Fruit fly (Drosophila melanogaster) whole organism, wandering third instar larva: ENCODE data around the gene CG32026.

Experiments
- Abd-B ChIP-seq: fragments of >200 bp; optimal IDR thresholded peaks from 2 replicates; lab custom pipeline; 2017; ENCODE audit warnings: missing biosample characterization, missing genetic modification characterization
- CG32264 ChIP-seq: fragments of 200-800 bp; sonication (Bioruptor generic); optimal IDR thresholded peaks from 2 replicates; lab custom pipeline; 2016; ENCODE audit warnings: missing biosample characterization, missing genetic modification characterization
- Dfd ChIP-seq: fragments of >200 bp; optimal IDR thresholded peaks from 2 replicates; lab custom pipeline; 2017; ENCODE audit warnings: missing biosample characterization, missing genetic modification characterization
- Dif ChIP-seq: fragments of 200-275, 200-300 bp; sonication (Bioruptor generic); optimal IDR thresholded peaks from 2 replicates; lab custom pipeline; 2018; ENCODE audit warnings: missing biosample characterization, missing genetic modification characterization; ENCODE audit not compliant: partially characterized antibody
- GATAd ChIP-seq: sonication (Bioruptor generic); optimal IDR thresholded peaks from 2 replicates; lab custom pipeline; 2016; ENCODE audit warnings: missing biosample characterization, missing genetic modification characterization
- HLH106 ChIP-seq: fragments of 200-800 bp; optimal IDR thresholded peaks from 3 replicates; lab custom pipeline; 2019; ENCODE audit warnings: missing biosample characterization, mild to moderate bottlenecking, missing genetic modification characterization, moderate library complexity
- Hnf4 ChIP-seq: fragments of 200-800 bp; sonication (Bioruptor generic); optimal IDR thresholded peaks from 2 replicates; lab custom pipeline; 2016; ENCODE audit warnings: missing biosample characterization, mild to moderate bottlenecking, missing genetic modification characterization
- Mio ChIP-seq: sonication (Bioruptor generic); optimal IDR thresholded peaks from 2 replicates; lab custom pipeline; 2016; ENCODE audit warnings: missing biosample characterization, missing genetic modification characterization
- Myc ChIP-seq: fragments of >200 bp; optimal IDR thresholded peaks from 2 replicates; lab custom pipeline; 2017
- N ChIP-seq: fragments of >200 bp; optimal IDR thresholded peaks from 2 replicates; lab custom pipeline; 2018; ENCODE audit warnings: missing biosample characterization, missing external identifiers, missing genetic modification characterization
- OdsH ChIP-seq: fragments of 200-800 bp; sonication (Bioruptor generic); optimal IDR thresholded peaks from 2 replicates; lab custom pipeline; 2016; ENCODE audit warnings: missing biosample characterization, mild to moderate bottlenecking, missing genetic modification characterization
- Rel ChIP-seq, 2 experiments: fragments of 200-800 bp; sonication (Bioruptor generic) in 1 of 2; optimal IDR thresholded peaks; 2 replicates in 1 of 2; 3 replicates in 1 of 2; lab custom pipeline; 2016 to 2019; ENCODE audit warnings: mild to moderate bottlenecking in 2 of 2, missing biosample characterization in 2 of 2, missing genetic modification characterization in 2 of 2, moderate library complexity in 1 of 2
- Sp1 ChIP-seq: fragments of 200-800 bp; sonication (Bioruptor generic); optimal IDR thresholded peaks from 3 replicates; lab custom pipeline; 2019; ENCODE audit warnings: missing biosample characterization, mild to moderate bottlenecking, missing genetic modification characterization, moderate library complexity
- br ChIP-seq: fragments of 200-800 bp; sonication (Bioruptor generic); optimal IDR thresholded peaks from 2 replicates; lab custom pipeline; 2016; ENCODE audit warnings: missing biosample characterization, missing genetic modification characterization
- brk ChIP-seq: fragments of 200-800 bp; sonication (Bioruptor generic); optimal IDR thresholded peaks from 2 replicates; lab custom pipeline; 2016; ENCODE audit warnings: missing biosample characterization, mild to moderate bottlenecking, missing genetic modification characterization
- dl ChIP-seq, 2 experiments: fragments of 175-275, 200-275 bp in 1 of 2; fragments of 200-275 bp in 1 of 2; sonication (Bioruptor generic); optimal IDR thresholded peaks; lab custom pipeline; 2018; ENCODE audit warnings: mild to moderate bottlenecking in 2 of 2, missing biosample characterization in 2 of 2, missing genetic modification characterization in 2 of 2, moderate library complexity in 2 of 2; ENCODE audit not compliant: partially characterized antibody in 2 of 2, insufficient read depth in 1 of 2
- dmrt93B ChIP-seq: fragments of 200-800 bp; sonication (Bioruptor generic); optimal IDR thresholded peaks from 2 replicates; lab custom pipeline; 2018; ENCODE audit warnings: missing biosample characterization, mild to moderate bottlenecking, missing genetic modification characterization
- dsf ChIP-seq: sonication (Bioruptor generic); optimal IDR thresholded peaks from 2 replicates; lab custom pipeline; 2016; ENCODE audit warnings: missing biosample characterization, missing genetic modification characterization, borderline replicate concordance
- ey ChIP-seq: fragments of 200-800 bp; sonication (Bioruptor generic); optimal IDR thresholded peaks from 2 replicates; lab custom pipeline; 2016; ENCODE audit warnings: missing biosample characterization, missing genetic modification characterization
- foxo ChIP-seq, 2 experiments: fragments of 200-800 bp; sonication (Bioruptor generic); optimal IDR thresholded peaks; 2 replicates in 1 of 2; 3 replicates in 1 of 2; lab custom pipeline; 2016 to 2017; ENCODE audit warnings: missing biosample characterization in 2 of 2, missing genetic modification characterization in 2 of 2
- fru ChIP-seq: fragments of 200-800 bp; sonication (Bioruptor generic); optimal IDR thresholded peaks from 3 replicates; lab custom pipeline; 2016; ENCODE audit warnings: missing biosample characterization, mild to moderate bottlenecking, missing genetic modification characterization
- h ChIP-seq: fragments of 200-800 bp; sonication (Bioruptor generic); optimal IDR thresholded peaks from 3 replicates; lab custom pipeline; 2016; ENCODE audit warnings: missing biosample characterization, mild to moderate bottlenecking, missing genetic modification characterization
- jim ChIP-seq: fragments of 175-275, 200-325 bp; sonication (Bioruptor generic); optimal IDR thresholded peaks from 2 replicates; lab custom pipeline; 2016; ENCODE audit warnings: missing biosample characterization, mild to moderate bottlenecking, missing genetic modification characterization
- pan ChIP-seq: fragments of >200 bp; optimal IDR thresholded peaks from 2 replicates; lab custom pipeline; 2017
- psq ChIP-seq: fragments of 200-800 bp; sonication (Bioruptor generic); optimal IDR thresholded peaks from 3 replicates; lab custom pipeline; 2017; ENCODE audit warnings: missing biosample characterization, mild to moderate bottlenecking, missing genetic modification characterization, moderate library complexity
- rgr ChIP-seq: fragments of 200-800 bp; sonication (Bioruptor generic); optimal IDR thresholded peaks from 3 replicates; lab custom pipeline; 2016; ENCODE audit warnings: missing biosample characterization, mild to moderate bottlenecking, missing genetic modification characterization
- sage ChIP-seq: fragments of 200-800 bp; sonication (Bioruptor generic); optimal IDR thresholded peaks from 2 replicates; lab custom pipeline; 2016; ENCODE audit warnings: missing biosample characterization, mild to moderate bottlenecking, missing genetic modification characterization
- sv ChIP-seq: fragments of 200-800 bp; sonication (Bioruptor generic); optimal IDR thresholded peaks from 3 replicates; lab custom pipeline; 2016; ENCODE audit warnings: missing biosample characterization, missing genetic modification characterization
- tai ChIP-seq: sonication (Bioruptor generic); optimal IDR thresholded peaks from 2 replicates; lab custom pipeline; 2016; ENCODE audit warnings: missing biosample characterization, missing genetic modification characterization
- usp ChIP-seq: fragments of >200 bp; optimal IDR thresholded peaks from 2 replicates; lab custom pipeline; 2017; ENCODE audit warnings: missing biosample characterization, missing genetic modification characterization
- woc ChIP-seq: sonication (Bioruptor generic); optimal IDR thresholded peaks from 2 replicates; lab custom pipeline; 2016; ENCODE audit warnings: missing biosample characterization, mild to moderate bottlenecking, missing genetic modification characterization

The CG32026 gene

DNA sequence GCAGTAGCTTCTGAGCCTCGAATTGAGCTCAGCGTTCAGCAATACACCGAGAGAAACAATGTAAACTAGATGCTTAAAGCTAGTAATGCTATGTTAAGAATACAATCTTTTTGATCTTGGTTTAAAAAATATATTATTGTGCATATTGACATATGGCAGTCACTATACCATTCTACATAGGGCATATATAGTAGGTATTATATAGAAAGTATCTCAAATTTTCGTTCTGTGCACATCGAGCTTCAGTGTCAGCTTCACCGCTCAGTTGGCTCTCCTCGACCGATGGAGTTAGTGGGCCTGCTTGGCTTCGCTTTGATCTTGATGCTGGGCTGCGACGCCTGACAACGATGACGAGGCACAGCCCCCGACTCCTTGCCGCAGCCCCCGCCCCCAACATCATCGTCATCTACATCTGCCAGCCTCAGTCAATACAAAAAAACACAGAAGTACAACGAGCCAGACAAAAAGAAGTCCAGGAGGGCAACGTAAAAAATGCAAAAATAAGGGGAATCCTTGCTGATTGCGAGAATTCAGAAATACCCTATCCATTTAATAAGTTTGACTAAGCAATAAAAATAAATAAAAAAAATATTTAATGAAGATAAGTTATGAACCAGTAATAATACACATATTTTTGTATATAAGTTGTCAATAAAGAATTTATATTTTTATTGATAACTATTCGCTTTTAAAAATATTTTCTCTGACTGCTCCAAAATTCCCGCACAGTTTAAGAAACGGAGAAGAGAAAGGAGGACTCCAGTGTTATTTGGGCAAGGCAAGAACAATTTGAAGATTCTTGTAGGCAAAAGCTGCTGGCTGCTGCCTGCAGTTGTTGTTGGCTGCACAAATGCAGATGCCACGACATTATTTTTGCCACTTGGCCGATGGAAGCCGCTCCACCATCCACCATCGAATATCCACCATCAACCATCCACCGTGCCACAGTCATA is 14.3 kb upstream of the CG32026 start (continued):
- TF ChIP-seq dsf (GFP tag; lab: Kevin White, UChicago) (no peak), sv (no peak)

DNA sequence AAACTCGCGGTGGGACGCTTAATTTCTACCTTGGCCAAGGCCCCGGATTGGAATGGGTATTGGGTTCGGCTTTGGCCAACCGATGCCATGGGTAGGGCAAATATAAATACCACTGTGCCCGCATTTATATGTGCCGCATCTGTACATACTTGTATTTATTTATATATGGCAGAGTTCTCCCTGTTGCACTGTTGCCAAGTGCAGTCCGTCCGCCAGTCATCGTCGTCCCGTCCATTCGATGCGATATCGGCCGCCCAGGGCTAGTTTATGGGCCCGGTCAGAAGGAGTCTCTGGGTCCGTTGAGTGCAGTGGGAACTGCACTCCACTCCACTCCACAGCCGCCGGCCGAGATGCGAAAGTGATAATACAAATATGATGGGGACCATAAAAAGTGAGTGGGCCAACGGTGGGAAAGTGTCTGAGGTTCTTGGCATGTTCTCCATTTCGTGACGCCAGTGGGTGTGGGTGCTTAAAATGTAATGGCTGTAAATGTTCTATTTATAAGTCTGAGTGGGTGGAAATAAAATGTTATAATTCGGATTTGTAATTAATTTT is 13.3 kb upstream of the CG32026 start:
- peak; percentile 38 for TF ChIP-seq fru (GFP tag; lab: Kevin White, UChicago)
- TF ChIP-seq N (GFP tag; lab: Kevin White, UChicago): no peak
- no peak for TF ChIP-seq usp (GFP tag; lab: Kevin White, UChicago)
- TF ChIP-seq Rel (GFP tag; optimal IDR thresholded peaks at IDR 0.05; lab: Kevin White, UChicago): no peak
- TF ChIP-seq Rel (tag; optimal IDR thresholded peaks at IDR 0.05; lab: Kevin White, UChicago): peak; percentile 4
- no peak for TF ChIP-seq h (GFP tag; lab: Kevin White, UChicago)

dm6 chr3L:8823730-8824374 is 12.4 kb upstream of the CG32026 start:
- TF ChIP-seq brk (GFP tag; lab: Kevin White, UChicago): peak; percentile 47
- TF ChIP-seq Abd-B (GFP tag; lab: Kevin White, UChicago): no peak
- peak; percentile 50 for TF ChIP-seq Hnf4
- TF ChIP-seq dl (GFP tag; optimal IDR thresholded peaks at IDR 0.05; lab: Kevin White, UChicago; ENCODE audit: insufficient read depth in 1 of 2, partially characterized antibody in 2 of 2): no peak
- peak; percentile 57 for TF ChIP-seq HLH106 (tag; lab: Kevin White, UChicago)
- no peak for TF ChIP-seq tai
- TF ChIP-seq ey: peak; percentile 62
- TF ChIP-seq pan (lab: Kevin White, UChicago): no peak
- TF ChIP-seq N (GFP tag; lab: Kevin White, UChicago): no peak
- TF ChIP-seq Myc: no peak
- TF ChIP-seq br (GFP tag; lab: Kevin White, UChicago): peak; percentile 37
- TF ChIP-seq sage (GFP tag; lab: Kevin White, UChicago): no peak
- TF ChIP-seq dsf (GFP tag; lab: Kevin White, UChicago): no peak
- TF ChIP-seq GATAd: no peak
- no peak for TF ChIP-seq Rel (GFP tag; optimal IDR thresholded peaks at IDR 0.05; lab: Kevin White, UChicago)
- TF ChIP-seq Rel (tag; optimal IDR thresholded peaks at IDR 0.05; lab: Kevin White, UChicago): peak; percentile 83
- no peak for TF ChIP-seq Dif (GFP tag; lab: Kevin White, UChicago)
- no peak for TF ChIP-seq jim
- no peak for TF ChIP-seq Mio (GFP tag; lab: Kevin White, UChicago)
- TF ChIP-seq rgr: peak; percentile 76
- TF ChIP-seq Sp1 (GFP tag; lab: Kevin White, UChicago): peak; percentile 67
- no peak for TF ChIP-seq Dfd
- TF ChIP-seq foxo (GFP tag; optimal IDR thresholded peaks at IDR 0.05; lab: Kevin White, UChicago): peak in 1 of 2 experiments; percentile 31
- peak; percentile 63 for TF ChIP-seq h (GFP tag; lab: Kevin White, UChicago)
- no peak for TF ChIP-seq CG32264 (GFP tag; lab: Kevin White, UChicago)
- TF ChIP-seq psq (GFP tag; lab: Kevin White, UChicago): peak; percentile 46
- peak; percentile 39 for TF ChIP-seq woc (GFP tag; lab: Kevin White, UChicago)
- no peak for TF ChIP-seq fru (GFP tag; lab: Kevin White, UChicago)
- no peak for TF ChIP-seq dmrt93B (GFP tag; lab: Kevin White, UChicago)
- TF ChIP-seq sv: no peak
- TF ChIP-seq OdsH (GFP tag; lab: Kevin White, UChicago): peak; percentile 65
